Fruit fly (Drosophila melanogaster) whole organism, embryonic: ENCODE measurements around the gene Rlb1.

Experiments
- C15 ChIP-seq: fragments of 200-800 bp; sonication (Bioruptor generic); IDR thresholded peaks from 3 replicates; pipeline ENCODE4 v1.3.6; 2022; ENCODE audit warnings: missing biosample characterization, missing genetic modification characterization
- CG10147 ChIP-seq: fragments of 200-800 bp; sonication (Bioruptor generic); optimal IDR thresholded peaks from 2 replicates; lab custom pipeline; 2019; ENCODE audit warnings: missing biosample characterization, mild to moderate bottlenecking, missing genetic modification characterization, moderate library complexity
- CG11085 ChIP-seq: fragments of 200-800 bp; sonication (Bioruptor generic); IDR thresholded peaks from 2 replicates; pipeline ENCODE4 v1.3.6; 2022; ENCODE audit warnings: missing biosample characterization, missing genetic modification characterization
- CG11504 ChIP-seq: fragments of 200-800 bp; sonication (Bioruptor generic); optimal IDR thresholded peaks from 3 replicates; lab custom pipeline; 2019; ENCODE audit warnings: missing biosample characterization, mild to moderate bottlenecking, missing genetic modification characterization, moderate library complexity
- CG12659 ChIP-seq: fragments of 200-800 bp; sonication (Bioruptor generic); optimal IDR thresholded peaks from 3 replicates; lab custom pipeline; 2017; ENCODE audit warnings: mild to moderate bottlenecking, missing biosample characterization, missing genetic modification reagents, missing genetic modification characterization
- CG13624 ChIP-seq: fragments of 200-800 bp; sonication (Bioruptor generic); optimal IDR thresholded peaks from 2 replicates; lab custom pipeline; 2016; ENCODE audit warnings: missing biosample characterization, missing genetic modification characterization
- CG14965 ChIP-seq: fragments of 200-800 bp; sonication (Bioruptor generic); optimal IDR thresholded peaks from 2 replicates; lab custom pipeline; 2016; ENCODE audit warnings: missing biosample characterization, missing genetic modification characterization, borderline replicate concordance
- CG15011 ChIP-seq: fragments of 200-800 bp; sonication (Bioruptor generic); optimal IDR thresholded peaks from 3 replicates; lab custom pipeline; 2018; ENCODE audit warnings: missing biosample characterization, mild to moderate bottlenecking, missing genetic modification characterization
- CG15269 ChIP-seq: fragments of 200-800 bp; sonication (Bioruptor generic); optimal IDR thresholded peaks from 2 replicates; lab custom pipeline; 2018; ENCODE audit warnings: missing biosample characterization, mild to moderate bottlenecking, missing genetic modification characterization, moderate library complexity
- CG15514 ChIP-seq: fragments of 200-800 bp; sonication (Bioruptor generic); optimal IDR thresholded peaks from 3 replicates; lab custom pipeline; 2017; ENCODE audit warnings: missing biosample characterization, missing genetic modification characterization, mild to moderate bottlenecking, moderate library complexity, missing genetic modification reagents
- CG17186 ChIP-seq: fragments of 200-800 bp; sonication (Bioruptor generic); optimal IDR thresholded peaks from 3 replicates; lab custom pipeline; 2017; ENCODE audit warnings: missing biosample characterization, missing genetic modification reagents, missing genetic modification characterization
- CG17802 ChIP-seq: fragments of 200-800 bp; sonication (Bioruptor generic); optimal IDR thresholded peaks from 2 replicates; lab custom pipeline; 2018; ENCODE audit warnings: missing biosample characterization, mild to moderate bottlenecking, missing genetic modification characterization, moderate library complexity
- CG1832 ChIP-seq: fragments of 200-800 bp; sonication (Bioruptor generic); optimal IDR thresholded peaks from 2 replicates; lab custom pipeline; 2017; ENCODE audit warnings: missing biosample characterization, mild to moderate bottlenecking, missing genetic modification characterization, inconsistent platforms
- CG18599 ChIP-seq: fragments of 200-800 bp; sonication (Bioruptor generic); optimal IDR thresholded peaks from 3 replicates; lab custom pipeline; 2017; ENCODE audit warnings: missing biosample characterization, missing genetic modification characterization, mild to moderate bottlenecking, moderate library complexity, missing genetic modification reagents
- CG18619 ChIP-seq: fragments of 200-800 bp; sonication (Bioruptor generic); optimal IDR thresholded peaks from 3 replicates; lab custom pipeline; 2017; ENCODE audit warnings: missing biosample characterization, mild to moderate bottlenecking, missing genetic modification characterization
- CG18764 ChIP-seq: fragments of 200-800 bp; sonication (Bioruptor generic); optimal IDR thresholded peaks from 3 replicates; lab custom pipeline; 2016; ENCODE audit warnings: missing biosample characterization, missing genetic modification characterization
- CG2120 ChIP-seq: fragments of 200-800 bp; sonication (Bioruptor generic); optimal IDR thresholded peaks from 3 replicates; lab custom pipeline; 2016; ENCODE audit warnings: missing biosample characterization, missing genetic modification characterization
- CG2875 ChIP-seq: fragments of 200-800 bp; sonication (Bioruptor generic); optimal IDR thresholded peaks from 2 replicates; lab custom pipeline; 2017; ENCODE audit warnings: missing biosample characterization, mild to moderate bottlenecking, missing genetic modification characterization, missing genetic modification reagents
- CG3726 ChIP-seq: fragments of 200-800 bp; sonication (Bioruptor generic); IDR thresholded peaks from 3 replicates; pipeline ENCODE4, ENCODE4 v1.3.6; 2022; ENCODE audit warnings: missing biosample characterization, missing genetic modification characterization
- CG4360 ChIP-seq: fragments of 200-800 bp; sonication (Bioruptor generic); IDR thresholded peaks from 2 replicates; pipeline ENCODE4 v1.3.6; 2022; ENCODE audit warnings: missing biosample characterization, missing genetic modification characterization
- CG4424 ChIP-seq: fragments of 200-800 bp; sonication (Bioruptor generic); optimal IDR thresholded peaks from 3 replicates; lab custom pipeline; 2016; ENCODE audit warnings: missing biosample characterization, missing genetic modification characterization
- CG5245 ChIP-seq: fragments of 200-800 bp; sonication (Bioruptor generic); optimal IDR thresholded peaks from 3 replicates; lab custom pipeline; 2016; ENCODE audit warnings: missing biosample characterization, missing genetic modification characterization
- CG5953 ChIP-seq: fragments of 200-800 bp; sonication (Bioruptor generic); IDR thresholded peaks from 2 replicates; pipeline ENCODE4 v1.3.6; 2022; ENCODE audit warnings: missing biosample characterization, missing genetic modification characterization
- CG6175 ChIP-seq: fragments of 200-800 bp; sonication (Bioruptor generic); IDR thresholded peaks from 3 replicates; pipeline ENCODE4 v1.3.6; 2022; ENCODE audit warnings: missing biosample characterization, missing genetic modification characterization
- CG7271 ChIP-seq: fragments of 200-800 bp; sonication (Bioruptor generic); optimal IDR thresholded peaks from 2 replicates; lab custom pipeline; 2018; ENCODE audit warnings: missing biosample characterization, mild to moderate bottlenecking, missing genetic modification characterization, moderate library complexity
- CG7357 ChIP-seq: fragments of 200-800 bp; sonication (Bioruptor generic); IDR thresholded peaks from 3 replicates; pipeline ENCODE4 v1.3.6; 2022; ENCODE audit warnings: missing biosample characterization, missing genetic modification characterization
- CG7372 ChIP-seq: fragments of 200-800 bp; sonication (Bioruptor generic); IDR thresholded peaks from 2 replicates; pipeline ENCODE4 v1.3.6; 2022; ENCODE audit warnings: missing biosample characterization, missing genetic modification characterization
- CG9797 ChIP-seq: fragments of 200-800 bp; sonication (Bioruptor generic); optimal IDR thresholded peaks from 3 replicates; lab custom pipeline; 2018; ENCODE audit warnings: missing biosample characterization, mild to moderate bottlenecking, missing genetic modification characterization
- D19A ChIP-seq: fragments of 200-800 bp; optimal IDR thresholded peaks from 3 replicates; lab custom pipeline; 2019; ENCODE audit warnings: missing biosample characterization, mild to moderate bottlenecking, missing genetic modification characterization, moderate library complexity
- Dad ChIP-seq: fragments of 200-800 bp; sonication (Bioruptor generic); optimal IDR thresholded peaks from 3 replicates; lab custom pipeline; 2016; ENCODE audit warnings: missing biosample characterization, missing genetic modification characterization
- Dek ChIP-seq: fragments of 200-800 bp; sonication (Bioruptor generic); optimal IDR thresholded peaks from 3 replicates; lab custom pipeline; 2019; ENCODE audit warnings: missing biosample characterization, mild to moderate bottlenecking, missing genetic modification characterization, moderate library complexity
- Dll ChIP-seq: fragments of 200-800 bp; sonication (Bioruptor generic); IDR thresholded peaks from 4 replicates; pipeline ENCODE4 v1.3.6; 2022; ENCODE audit warnings: missing biosample characterization, missing genetic modification characterization; ENCODE audit not compliant: partially characterized antibody
- E2f1 ChIP-seq: fragments of 200-800 bp; sonication (Bioruptor generic); IDR thresholded peaks from 2 replicates; pipeline ENCODE4 v1.3.6; 2022; ENCODE audit warnings: missing biosample characterization, missing genetic modification characterization
- MBD-R2 ChIP-seq: fragments of 200-800 bp; sonication (Bioruptor generic); IDR thresholded peaks from 2 replicates; pipeline ENCODE4 v1.3.6; 2022; ENCODE audit warnings: missing biosample characterization, missing genetic modification characterization
- MTF-1 ChIP-seq: fragments of 200-800 bp; sonication (Bioruptor generic); optimal IDR thresholded peaks from 2 replicates; lab custom pipeline; 2018; ENCODE audit warnings: missing biosample characterization, mild to moderate bottlenecking, missing genetic modification characterization, borderline replicate concordance
- Pdp1 ChIP-seq, 2 experiments: fragments of 200-800 bp; sonication (Bioruptor generic); optimal IDR thresholded peaks; 3 replicates each; lab custom pipeline; 2016; ENCODE audit warnings: missing biosample characterization in 2 of 2, missing genetic modification characterization in 2 of 2, mild to moderate bottlenecking in 1 of 2, moderate library complexity in 1 of 2
- Xbp1 ChIP-seq: fragments of 200-800 bp; sonication (Bioruptor generic); optimal IDR thresholded peaks from 3 replicates; lab custom pipeline; 2016; ENCODE audit warnings: missing biosample characterization, mild to moderate bottlenecking, missing genetic modification characterization
- Xrp1 ChIP-seq: fragments of 200-800 bp; sonication (Bioruptor generic); IDR thresholded peaks from 2 replicates; pipeline ENCODE4 v1.3.6; 2022; ENCODE audit warnings: missing biosample characterization, missing genetic modification characterization
- amos ChIP-seq: fragments of 200-800 bp; sonication (Bioruptor generic); IDR thresholded peaks from 2 replicates; pipeline ENCODE4 v1.3.6; 2022; ENCODE audit warnings: missing biosample characterization, missing genetic modification characterization; ENCODE audit not compliant: partially characterized antibody
- br ChIP-seq: fragments of >200 bp; optimal IDR thresholded peaks from 2 replicates; lab custom pipeline; 2017
- crol ChIP-seq: fragments of 200-800 bp; sonication (Bioruptor generic); IDR thresholded peaks from 2 replicates; pipeline ENCODE4 v1.3.6; 2022; ENCODE audit warnings: missing biosample characterization, missing genetic modification characterization
- dpn ChIP-seq, 2 experiments: fragments of 200-800 bp; sonication (Bioruptor generic); optimal IDR thresholded peaks; 3 replicates each; lab custom pipeline; 2016; ENCODE audit warnings: missing biosample characterization in 2 of 2, missing genetic modification characterization in 2 of 2
- exex ChIP-seq: fragments of 200-800 bp; sonication (Bioruptor generic); optimal IDR thresholded peaks from 4 replicates; lab custom pipeline; 2018; ENCODE audit warnings: missing biosample characterization, mild to moderate bottlenecking, missing genetic modification characterization, moderate library complexity
- gro ChIP-seq: fragments of 200-800 bp; sonication (Bioruptor generic); optimal IDR thresholded peaks from 2 replicates; lab custom pipeline; 2016; ENCODE audit warnings: missing biosample characterization, missing genetic modification characterization
- insv ChIP-seq, 2 experiments: fragments of 200-800 bp; sonication (Bioruptor generic); optimal IDR thresholded peaks; 3 replicates each; lab custom pipeline; 2016 to 2018; ENCODE audit warnings: missing biosample characterization in 2 of 2, missing genetic modification characterization in 2 of 2
- jumu ChIP-seq: fragments of 200-800 bp; sonication (Bioruptor generic); optimal IDR thresholded peaks from 3 replicates; lab custom pipeline; 2016; ENCODE audit warnings: missing biosample characterization, missing genetic modification characterization
- nerfin-1 ChIP-seq: fragments of 200-800 bp; sonication (Bioruptor generic); optimal IDR thresholded peaks from 3 replicates; lab custom pipeline; 2019; ENCODE audit warnings: missing biosample characterization, mild to moderate bottlenecking, missing genetic modification characterization, moderate library complexity
- oc ChIP-seq: fragments of 200-800 bp; sonication (Bioruptor generic); optimal IDR thresholded peaks from 2 replicates; lab custom pipeline; 2018; ENCODE audit warnings: missing biosample characterization, mild to moderate bottlenecking, missing genetic modification characterization, moderate library complexity
- pb ChIP-seq: fragments of 200-800 bp; sonication (Bioruptor generic); optimal IDR thresholded peaks from 3 replicates; lab custom pipeline; 2016; ENCODE audit warnings: missing biosample characterization, missing genetic modification characterization
- pho ChIP-seq: fragments of 200-800 bp; sonication (Bioruptor generic); optimal IDR thresholded peaks from 2 replicates; lab custom pipeline; 2016; ENCODE audit warnings: missing biosample characterization, missing genetic modification characterization
- so ChIP-seq: fragments of 200-800 bp; sonication (Bioruptor generic); IDR thresholded peaks from 3 replicates; pipeline ENCODE4 v1.3.6; 2022; ENCODE audit warnings: missing biosample characterization, missing genetic modification characterization
- zf30C ChIP-seq: fragments of 200-800 bp; sonication (Bioruptor generic); optimal IDR thresholded peaks from 3 replicates; lab custom pipeline; 2018; ENCODE audit warnings: missing biosample characterization, mild to moderate bottlenecking, missing genetic modification characterization

Gene Rlb1

dm6 chr3R:9487961-9488360 lies 25.2 kb upstream of the Rlb1 start (continued):
- TF ChIP-seq CG17802 (tag; lab: Kevin White, UChicago) (no peak), pb (GFP tag; lab: Kevin White, UChicago) (no peak), CG6175 (GFP tag; lab: Robert Waterston, UW) (no peak), gro (GFP tag; lab: Kevin White, UChicago) (no peak), so (GFP tag; lab: Robert Waterston, UW) (no peak), pho (GFP tag; lab: Kevin White, UChicago) (no peak), CG5245 (no peak), CG7271 (tag; lab: Kevin White, UChicago) (no peak), MBD-R2 (no peak), CG11085 (GFP tag; lab: Robert Waterston, UW) (no peak), CG2875 (GFP tag; lab: Kevin White, UChicago) (no peak), D19A (tag; lab: Kevin White, UChicago) (no peak), CG4360 (no peak), Xbp1 (GFP tag; lab: Kevin White, UChicago) (no peak), CG1832 (GFP tag; lab: Kevin White, UChicago) (no peak), nerfin-1 (tag; lab: Kevin White, UChicago) (no peak), CG18619 (peak; percentile 18), CG3726 (no peak), oc (tag; lab: Kevin White, UChicago) (no peak), Dll (no peak), C15 (GFP tag; lab: Robert Waterston, UW) (no peak), CG15514 (GFP tag; lab: Kevin White, UChicago) (no peak), CG15011 (GFP tag; lab: Kevin White, UChicago) (no peak), Pdp1 (GFP tag; optimal IDR thresholded peaks at IDR 0.05; lab: Kevin White, UChicago) (peak in 1 of 2 experiments; percentile 7), amos (GFP tag; lab: Robert Waterston, UW) (no peak), crol (GFP tag; lab: Robert Waterston, UW) (no peak), E2f1 (no peak), CG10147 (GFP tag; lab: Kevin White, UChicago) (no peak), CG7357 (no peak), CG4424 (no peak), zf30C (no peak), CG14965 (no peak), CG17186 (GFP tag; lab: Kevin White, UChicago) (no peak), exex (tag; lab: Kevin White, UChicago) (no peak), Dad (GFP tag; lab: Kevin White, UChicago) (no peak), MTF-1 (no peak), CG18599 (GFP tag; lab: Kevin White, UChicago) (no peak), CG18764 (no peak), CG9797 (no peak), dpn (GFP tag; optimal IDR thresholded peaks at IDR 0.05; lab: Kevin White, UChicago) (no peak), Dek (tag; lab: Kevin White, UChicago) (no peak), jumu (GFP tag; lab: Kevin White, UChicago) (no peak), CG12659 (GFP tag; lab: Kevin White, UChicago) (peak; percentile 5), br (lab: Kevin White, UChicago) (no peak), CG11504 (tag; lab: Kevin White, UChicago) (peak; percentile 50), CG5953 (GFP tag; lab: Robert Waterston, UW) (no peak), CG13624 (GFP tag; lab: Kevin White, UChicago) (no peak), CG2120 (GFP tag; lab: Kevin White, UChicago) (peak; percentile 28), insv (GFP tag; optimal IDR thresholded peaks at IDR 0.05; lab: Kevin White, UChicago) (no peak), CG15269 (peak; percentile 10), Xrp1 (GFP tag; lab: Robert Waterston, UW) (no peak), CG7372 (GFP tag; lab: Robert Waterston, UW) (no peak)
